Fruit fly (Drosophila melanogaster) S2 (cell line): ENCODE results near the gene cpb.

Source experiments
- CG8478 ChIP-seq: fragments of >200 bp; optimal IDR thresholded peaks from 2 replicates; lab custom pipeline; 2018
- CTCF ChIP-seq, 2 experiments: fragments of >200 bp; optimal IDR thresholded peaks; 2 replicates each; lab custom pipeline; 2018

Gene cpb

dm6 chr2L:1709316-1709715 lies 4.6 kb downstream of the cpb start:
- TF ChIP-seq CTCF (optimal IDR thresholded peaks at IDR 0.05; lab: Kevin White, UChicago) (no peak), CG8478 (lab: Kevin White, UChicago) (no peak)

DNA sequence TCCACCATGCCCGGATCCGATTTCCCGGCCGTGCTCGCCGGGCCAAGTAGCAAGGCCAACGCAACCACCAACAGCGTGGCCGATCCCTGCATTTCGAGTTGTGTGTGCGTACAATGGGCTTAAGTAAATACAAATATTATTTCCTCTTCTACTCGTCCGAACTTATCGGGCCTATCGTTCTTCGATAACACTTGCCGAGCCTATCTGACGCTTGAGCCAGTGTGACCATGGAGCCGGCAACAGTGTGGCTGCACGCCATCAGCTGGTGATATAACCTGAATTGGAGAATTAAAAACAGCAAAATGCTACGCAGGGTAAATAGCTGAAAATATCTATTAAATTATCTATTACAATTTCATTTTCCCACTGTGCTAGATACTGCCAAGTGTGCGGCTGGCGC lies 5.5 kb downstream of the cpb start, which contains the start of the genes CG17660 and mRpL48:
TSS of gene CG17660 (minus strand) at position 198 of the 400 bp plus-strand sequence.
TSS of gene mRpL48 (plus strand) at position 239 of the 400 bp plus-strand sequence.
- TF ChIP-seq CTCF (optimal IDR thresholded peaks at IDR 0.05; lab: Kevin White, UChicago): no peak
- TF ChIP-seq CG8478 (lab: Kevin White, UChicago): no peak

dm6 chr2L:1715699-1716333 lies 11.1 kb downstream of the cpb start, which contains the start of gene frtz:
TSS of gene frtz (minus strand) at chr2L:1715851.
- no peak for TF ChIP-seq CG8478 (lab: Kevin White, UChicago)
- TF ChIP-seq CTCF (optimal IDR thresholded peaks at IDR 0.05; lab: Kevin White, UChicago): peak; percentile 81 to 84

- TF ChIP-seq CTCF (optimal IDR thresholded peaks at IDR 0.05; lab: Kevin White, UChicago): no peak
- no peak for TF ChIP-seq CG8478 (lab: Kevin White, UChicago)
Observed at dm6 chr2L:1717247-1717646, 12.5 kb downstream of the cpb start.

dm6 chr2L:1719971-1720370 lies 15.3 kb downstream of the cpb start:
- no peak for TF ChIP-seq CG8478 (lab: Kevin White, UChicago)
- TF ChIP-seq CTCF (optimal IDR thresholded peaks at IDR 0.05; lab: Kevin White, UChicago): no peak

dm6 chr2L:1720846-1721506 lies 16.3 kb downstream of the cpb start:
- TF ChIP-seq CTCF (optimal IDR thresholded peaks at IDR 0.05; lab: Kevin White, UChicago): no peak
- no peak for TF ChIP-seq CG8478 (lab: Kevin White, UChicago)

dm6 chr2L:1722260-1722659 lies 17.6 kb downstream of the cpb start:
- TF ChIP-seq CG8478 (lab: Kevin White, UChicago) (no peak), CTCF (optimal IDR thresholded peaks at IDR 0.05; lab: Kevin White, UChicago) (no peak)

dm6 chr2L:1723135-1723936 lies 18.6 kb downstream of the cpb start:
- TF ChIP-seq CTCF (optimal IDR thresholded peaks at IDR 0.05; lab: Kevin White, UChicago): no peak

DNA sequence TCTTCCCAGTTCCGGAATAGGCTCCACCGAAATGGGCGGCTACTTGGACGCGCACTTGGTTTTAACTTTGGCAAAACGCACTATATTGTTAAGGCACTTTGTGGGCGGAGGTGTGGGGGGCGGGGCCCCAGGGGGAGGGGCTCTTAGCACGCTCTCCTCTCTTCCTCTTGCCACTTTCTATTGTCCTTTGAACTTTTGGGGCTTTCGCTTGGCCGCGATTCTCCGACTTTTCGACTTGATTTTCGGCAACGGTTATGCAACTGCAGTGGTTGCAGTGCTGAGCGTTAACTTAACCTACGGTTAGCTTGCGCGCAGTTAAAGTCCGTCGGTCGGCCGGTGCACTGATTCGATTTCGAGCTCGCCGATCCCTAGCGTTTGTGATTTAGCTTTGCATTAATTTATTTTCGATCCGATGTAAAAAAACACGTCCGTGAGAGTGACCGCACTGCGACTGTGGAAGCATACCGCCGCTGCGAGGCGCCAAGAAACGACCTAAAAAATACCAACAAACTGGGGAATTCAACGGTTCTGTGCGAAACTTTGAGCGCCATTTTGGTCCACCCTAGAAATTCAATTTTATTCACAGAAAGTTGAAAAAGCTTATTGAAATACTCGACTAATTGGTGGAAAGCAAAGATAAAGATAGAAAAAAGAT lies 19.4 kb downstream of the cpb start, which contains the start of gene Rim2:
TSS of gene Rim2 (minus strand) at position 452 of the 655 bp plus-strand sequence.
- TF ChIP-seq CTCF (optimal IDR thresholded peaks at IDR 0.05; lab: Kevin White, UChicago): peak in 1 of 2 experiments; percentile 2
- TF ChIP-seq CG8478 (lab: Kevin White, UChicago): no peak

- TF ChIP-seq CG8478 (lab: Kevin White, UChicago) (no peak), CTCF (optimal IDR thresholded peaks at IDR 0.05; lab: Kevin White, UChicago) (no peak)
Observed at dm6 chr2L:1724592-1724940, 19.9 kb downstream of the cpb start.

- no peak for TF ChIP-seq CG8478 (lab: Kevin White, UChicago)
- no peak for TF ChIP-seq CTCF (optimal IDR thresholded peaks at IDR 0.05; lab: Kevin White, UChicago)
Observed at dm6 chr2L:1727162-1727825, 22.6 kb downstream of the cpb start.

dm6 chr2L:1727826-1728619 lies 23.3 kb downstream of the cpb start:
- TF ChIP-seq CTCF (optimal IDR thresholded peaks at IDR 0.05; lab: Kevin White, UChicago): no peak
- no peak for TF ChIP-seq CG8478 (lab: Kevin White, UChicago)

- TF ChIP-seq CTCF (optimal IDR thresholded peaks at IDR 0.05; lab: Kevin White, UChicago) (no peak), CG8478 (lab: Kevin White, UChicago) (no peak)
Observed at dm6 chr2L:1728620-1728944, 23.9 kb downstream of the cpb start, which contains the start of gene Rrp40. TSS of gene Rrp40 (plus strand) at chr2L:1728732.
